Worm (Caenorhabditis elegans): Measurements from ENCODE around the gene F55C5.10.

ce11 chrV:12283187-12283586 lies at the start of gene F55C5.10:
- no peak for TF ChIP-seq ref-1 (GFP tag; conservative IDR thresholded peaks at IDR 0.05)
- no peak for TF ChIP-seq med-1 (GFP tag; optimal IDR thresholded peaks at IDR 0.05; ENCODE audit: insufficient read depth)
- TF ChIP-seq ztf-23 (GFP tag; IDR thresholded peaks at IDR 0.05): no peak
- TF ChIP-seq flt-1 (GFP tag; IDR thresholded peaks at IDR 0.05): no peak
- no peak for TF ChIP-seq T22C8.4 (GFP tag; IDR thresholded peaks at IDR 0.05)
- no peak for TF ChIP-seq ztf-29 (GFP tag; IDR thresholded peaks at IDR 0.05)
- TF ChIP-seq tab-1 (GFP tag; IDR thresholded peaks at IDR 0.05): no peak
- TF ChIP-seq cog-1 (tag; optimal IDR thresholded peaks at IDR 0.05): no peak

All from whole organism, midembryonic.